Worm (Caenorhabditis elegans): ENCODE data around the gene ubxn-5.

- no peak for TF ChIP-seq ztf-29 (GFP tag; IDR thresholded peaks at IDR 0.05)
- TF ChIP-seq med-1 (GFP tag; optimal IDR thresholded peaks at IDR 0.05; ENCODE audit: insufficient read depth) = no peak
- no peak for TF ChIP-seq T22C8.4 (GFP tag; IDR thresholded peaks at IDR 0.05)
- no peak for TF ChIP-seq klf-2 (GFP tag; conservative IDR thresholded peaks at IDR 0.05)
- no peak for TF ChIP-seq cog-1 (tag; optimal IDR thresholded peaks at IDR 0.05)
- TF ChIP-seq ref-1 (GFP tag; conservative IDR thresholded peaks at IDR 0.05) = no peak
- TF ChIP-seq flt-1 (GFP tag; IDR thresholded peaks at IDR 0.05) = no peak
- TF ChIP-seq ztf-23 (GFP tag; IDR thresholded peaks at IDR 0.05) = no peak
These were observed 27.0 kb upstream of the ubxn-5 start for ce11 chrII:10261261-10261660.

Measured in whole organism, midembryonic.